Fruit fly (Drosophila melanogaster): ENCODE results near the gene CG31909.
A peak's percentile ranks its signal among the peaks of the same experiment; 100 is the strongest.

CG31909 gene

DNA sequence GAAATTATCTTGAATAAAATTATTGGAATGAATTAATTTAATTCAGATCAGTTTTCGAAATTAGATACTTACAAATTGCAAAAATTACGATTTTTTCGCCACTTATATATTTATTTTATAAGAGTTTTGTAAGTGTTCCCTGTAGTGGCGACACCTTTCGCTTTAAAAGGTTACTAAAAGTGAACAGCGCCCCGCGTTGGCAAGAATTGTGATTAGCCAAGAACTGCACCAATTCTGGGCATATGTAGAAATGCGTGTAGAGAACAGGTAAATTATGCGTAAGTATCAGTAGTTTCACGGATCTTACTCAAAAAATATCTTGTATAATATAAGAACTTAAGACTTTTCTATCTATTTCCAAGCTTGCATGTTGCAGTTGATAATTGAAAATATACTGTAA is 24.1 kb downstream of the CG31909 start (continued):
- peak; percentile 70 for TF ChIP-seq gem (tag; optimal IDR thresholded peaks at IDR 0.05)
- peak; percentile 17 for TF ChIP-seq chn (GFP tag; optimal IDR thresholded peaks at IDR 0.05)
- peak; percentile 17 for TF ChIP-seq CG13123 (GFP tag; optimal IDR thresholded peaks at IDR 0.05)
- TF ChIP-seq schlank (tag; optimal IDR thresholded peaks at IDR 0.05) = no peak
- peak; percentile 57 for TF ChIP-seq CG4820 (GFP tag; optimal IDR thresholded peaks at IDR 0.05)
- peak; percentile 44 for TF ChIP-seq CG12744 (GFP tag; optimal IDR thresholded peaks at IDR 0.05)
- TF ChIP-seq Hr51 (GFP tag; optimal IDR thresholded peaks at IDR 0.05) = peak; percentile 46 to 47
- TF ChIP-seq CG4424 (GFP tag; optimal IDR thresholded peaks at IDR 0.05) = peak; percentile 69
- peak; percentile 95 for TF ChIP-seq Med (GFP tag)
- peak; percentile 62 for TF ChIP-seq CG11247 (GFP tag; IDR thresholded peaks at IDR 0.05)
- TF ChIP-seq Aef1 (GFP tag; IDR thresholded peaks at IDR 0.05) = peak; percentile 69
- TF ChIP-seq CG13624 (GFP tag; optimal IDR thresholded peaks at IDR 0.05) = peak; percentile 39
- no peak for TF ChIP-seq emc (GFP tag; optimal IDR thresholded peaks at IDR 0.05)
- peak; percentile 38; the same call in 1 of the 2 replicates for TF ChIP-seq E2f2 (GFP tag; IDR thresholded peaks at IDR 0.05)
- TF ChIP-seq sisA (GFP tag; IDR thresholded peaks at IDR 0.05) = peak; percentile 69
- TF ChIP-seq pita (GFP tag; optimal IDR thresholded peaks at IDR 0.05) = peak; percentile 91
- TF ChIP-seq az2 (GFP tag; optimal IDR thresholded peaks at IDR 0.05) = peak; percentile 59
- TF ChIP-seq CG31224 (GFP tag; IDR thresholded peaks at IDR 0.05) = peak; percentile 36
- TF ChIP-seq CG18262 (tag; optimal IDR thresholded peaks at IDR 0.05) = peak; percentile 43
- peak; percentile 33 for TF ChIP-seq CG12104 (GFP tag; optimal IDR thresholded peaks at IDR 0.05)
- TF ChIP-seq Fer1 (GFP tag; optimal IDR thresholded peaks at IDR 0.05) = peak; percentile 18
- no peak for TF ChIP-seq fd64A (GFP tag; optimal IDR thresholded peaks at IDR 0.05)
- TF ChIP-seq bsh (GFP tag; optimal IDR thresholded peaks at IDR 0.05) = peak in 1 of 2 experiments; percentile 47
- peak; percentile 44 for TF ChIP-seq Mad (GFP tag; optimal IDR thresholded peaks at IDR 0.05)
- peak; percentile 61 for TF ChIP-seq B-H2 (GFP tag; optimal IDR thresholded peaks at IDR 0.05)
- no peak for TF ChIP-seq CG12219 (GFP tag; optimal IDR thresholded peaks at IDR 0.05)
- TF ChIP-seq caup (GFP tag; optimal IDR thresholded peaks at IDR 0.05; ENCODE audit: severe bottlenecking) = peak; percentile 36
- TF ChIP-seq tin (GFP tag; optimal IDR thresholded peaks at IDR 0.05) = peak; percentile 57
- 0 out of 2 replicates have a peak, but pooled peaks have one; percentile 39 for TF ChIP-seq peb (GFP tag; IDR thresholded peaks at IDR 0.05)
- peak; percentile 61 for TF ChIP-seq p53 (GFP tag; optimal IDR thresholded peaks at IDR 0.05)
- TF ChIP-seq CG13424 (tag; optimal IDR thresholded peaks at IDR 0.05) = peak; percentile 62
- TF ChIP-seq zfh2 (GFP tag; optimal IDR thresholded peaks at IDR 0.05) = peak; percentile 18
- TF ChIP-seq CG5245 (GFP tag; optimal IDR thresholded peaks at IDR 0.05) = peak; percentile 73
- peak; percentile 63 for TF ChIP-seq CG30403 (GFP tag; optimal IDR thresholded peaks at IDR 0.05)
- peak; percentile 53 for TF ChIP-seq CG30431 (GFP tag; optimal IDR thresholded peaks at IDR 0.05)
- no peak for TF ChIP-seq CG10565 (GFP tag; optimal IDR thresholded peaks at IDR 0.05)
- peak; percentile 64 for TF ChIP-seq CG16813 (GFP tag; IDR thresholded peaks at IDR 0.05; ENCODE audit: partially characterized antibody)
- TF ChIP-seq CG6791 (GFP tag; IDR thresholded peaks at IDR 0.05; ENCODE audit: partially characterized antibody) = peak; percentile 55; the same call in 1 of the 3 replicates
- TF ChIP-seq CG18476 (GFP tag; optimal IDR thresholded peaks at IDR 0.05) = no peak
- no peak for TF ChIP-seq CG9727 (GFP tag; optimal IDR thresholded peaks at IDR 0.05)
- no peak for TF ChIP-seq CG1832 (GFP tag; optimal IDR thresholded peaks at IDR 0.05)
- TF ChIP-seq CG9215 (GFP tag; IDR thresholded peaks at IDR 0.05) = peak; percentile 39; the same call in 1 of the 2 replicates
- TF ChIP-seq HLH54F (GFP tag; optimal IDR thresholded peaks at IDR 0.05) = peak; percentile 49
- peak; percentile 69 for TF ChIP-seq CG17361 (GFP tag; IDR thresholded peaks at IDR 0.05)
- TF ChIP-seq Abd-B (GFP tag; optimal IDR thresholded peaks at IDR 0.05) = peak; percentile 39
- peak; percentile 13; the same call in 1 of the 2 replicates for TF ChIP-seq CG7372 (GFP tag; IDR thresholded peaks at IDR 0.05)
- peak; percentile 45; the same call in 1 of the 2 replicates for TF ChIP-seq CG14667 (GFP tag; IDR thresholded peaks at IDR 0.05)
- peak; percentile 46 for TF ChIP-seq ems (GFP tag; optimal IDR thresholded peaks at IDR 0.05)
- TF ChIP-seq dmrt99B (tag; optimal IDR thresholded peaks at IDR 0.05) = peak; percentile 27
- TF ChIP-seq Bteb2 (GFP tag; optimal IDR thresholded peaks at IDR 0.05) = no peak
- peak; percentile 34 for TF ChIP-seq en (GFP tag; optimal IDR thresholded peaks at IDR 0.05)
